Fruit fly (Drosophila melanogaster) S2 (cell line): Measurements from ENCODE around the gene CG33493.

ENCODE experiments used
- CG8478 ChIP-seq: fragments of >200 bp; optimal IDR thresholded peaks from 2 replicates; lab custom pipeline; 2018
- CTCF ChIP-seq, 2 experiments: fragments of >200 bp; optimal IDR thresholded peaks; 2 replicates each; lab custom pipeline; 2018

Gene CG33493

dm6 chr3L:10656451-10657198 is 36.3 kb downstream of the CG33493 start:
- TF ChIP-seq CG8478 (no peak), CTCF (optimal IDR thresholded peaks at IDR 0.05; lab: Kevin White, UChicago) (no peak)

dm6 chr3L:10654439-10654838 is 38.5 kb downstream of the CG33493 start:
- TF ChIP-seq CTCF (optimal IDR thresholded peaks at IDR 0.05; lab: Kevin White, UChicago) (no peak), CG8478 (no peak)

- TF ChIP-seq CG8478: no peak
- no peak for TF ChIP-seq CTCF (optimal IDR thresholded peaks at IDR 0.05; lab: Kevin White, UChicago)
These were observed 40.5 kb downstream of the CG33493 start for dm6 chr3L:10652487-10652886.

- no peak for TF ChIP-seq CTCF (optimal IDR thresholded peaks at IDR 0.05; lab: Kevin White, UChicago)
These were observed 41.7 kb downstream of the CG33493 start for dm6 chr3L:10651271-10651670.

dm6 chr3L:10648431-10648830 is 44.5 kb downstream of the CG33493 start:
- no peak for TF ChIP-seq CTCF (optimal IDR thresholded peaks at IDR 0.05; lab: Kevin White, UChicago)

dm6 chr3L:10647158-10647557 is 45.8 kb downstream of the CG33493 start:
- TF ChIP-seq CTCF (optimal IDR thresholded peaks at IDR 0.05; lab: Kevin White, UChicago): no peak
- no peak for TF ChIP-seq CG8478

dm6 chr3L:10645965-10646364 is 47.0 kb downstream of the CG33493 start:
- no peak for TF ChIP-seq CTCF (optimal IDR thresholded peaks at IDR 0.05; lab: Kevin White, UChicago)
- no peak for TF ChIP-seq CG8478

dm6 chr3L:10643228-10643627 is 49.7 kb downstream of the CG33493 start, which contains the start of gene CG14153:
Gene CG14153 (plus strand): TSS chr3L:10643528.
- TF ChIP-seq CG8478: no peak
- TF ChIP-seq CTCF (optimal IDR thresholded peaks at IDR 0.05; lab: Kevin White, UChicago): no peak
